Fruit fly (Drosophila melanogaster) whole organism: ENCODE data around the gene CG44005.
A peak's percentile ranks its signal among the peaks of the same experiment; 100 is the strongest.

Source experiments
- CG8478 ChIP-seq: fragments of >200 bp; optimal IDR thresholded peaks from 2 replicates; lab custom pipeline; 2018; ENCODE audit warnings: inconsistent platforms
- Dll ChIP-seq: fragments of >200 bp; optimal IDR thresholded peaks from 2 replicates; lab custom pipeline; 2017
- EcR ChIP-seq, 2 experiments: fragments of >200 bp; optimal IDR thresholded peaks; 2 replicates each; lab custom pipeline; 2017; ENCODE audit warnings: missing biosample characterization in 2 of 2, missing genetic modification characterization in 2 of 2, missing genetic modification reagents in 2 of 2
- pan ChIP-seq: fragments of >200 bp; optimal IDR thresholded peaks from 2 replicates; lab custom pipeline; 2017
- psq ChIP-seq: fragments of >200 bp; optimal IDR thresholded peaks from 2 replicates; lab custom pipeline; 2017
- usp ChIP-seq: fragments of >200 bp; optimal IDR thresholded peaks from 2 replicates; lab custom pipeline; 2017; ENCODE audit warnings: missing biosample characterization, missing genetic modification characterization, mixed read lengths

The CG44005 gene

dm6 chr3L:18044333-18045043 is 27.4 kb downstream of the CG44005 start:
- no peak for TF ChIP-seq psq (lab: Kevin White, UChicago)
- TF ChIP-seq CG8478 = no peak
- TF ChIP-seq EcR (GFP tag; optimal IDR thresholded peaks at IDR 0.05; lab: Kevin White, UChicago) = no peak
- no peak for TF ChIP-seq usp (GFP tag; lab: Kevin White, UChicago)
- no peak for TF ChIP-seq pan (lab: Kevin White, UChicago)
- no peak for TF ChIP-seq Dll (lab: Kevin White, UChicago)

- no peak for TF ChIP-seq EcR (GFP tag; optimal IDR thresholded peaks at IDR 0.05; lab: Kevin White, UChicago)
- no peak for TF ChIP-seq psq (lab: Kevin White, UChicago)
- no peak for TF ChIP-seq pan (lab: Kevin White, UChicago)
- no peak for TF ChIP-seq usp (GFP tag; lab: Kevin White, UChicago)
- TF ChIP-seq CG8478 = no peak
- no peak for TF ChIP-seq Dll (lab: Kevin White, UChicago)
Observed at dm6 chr3L:18042433-18042832, 29.5 kb downstream of the CG44005 start, which contains the start of gene CG42393. Gene CG42393 (plus strand): TSS chr3L:18042733.

dm6 chr3L:18040017-18040416 is 31.9 kb downstream of the CG44005 start, which contains the start of gene CG32192:
Gene CG32192 (plus strand): TSS chr3L:18040317.
- no peak for TF ChIP-seq Dll (lab: Kevin White, UChicago)
- no peak for TF ChIP-seq CG8478

- TF ChIP-seq psq (lab: Kevin White, UChicago) = no peak
- no peak for TF ChIP-seq usp (GFP tag; lab: Kevin White, UChicago)
- peak in 1 of 2 experiments; percentile 36 for TF ChIP-seq EcR (GFP tag; optimal IDR thresholded peaks at IDR 0.05; lab: Kevin White, UChicago)
- TF ChIP-seq Dll (lab: Kevin White, UChicago) = no peak
Observed at dm6 chr3L:18038122-18038762, 33.7 kb downstream of the CG44005 start.

dm6 chr3L:18037459-18038092 is 34.3 kb downstream of the CG44005 start:
- peak; percentile 91 to 95 for TF ChIP-seq EcR (GFP tag; optimal IDR thresholded peaks at IDR 0.05; lab: Kevin White, UChicago)
- TF ChIP-seq Dll (lab: Kevin White, UChicago) = no peak

dm6 chr3L:18036995-18037394 is 34.9 kb downstream of the CG44005 start:
- TF ChIP-seq EcR (GFP tag; optimal IDR thresholded peaks at IDR 0.05; lab: Kevin White, UChicago) (peak in 1 of 2 experiments; percentile 93), psq (lab: Kevin White, UChicago) (no peak), CG8478 (no peak), Dll (lab: Kevin White, UChicago) (no peak)

- TF ChIP-seq EcR (GFP tag; optimal IDR thresholded peaks at IDR 0.05; lab: Kevin White, UChicago) (no peak), psq (lab: Kevin White, UChicago) (no peak), pan (lab: Kevin White, UChicago) (no peak), Dll (lab: Kevin White, UChicago) (no peak), CG8478 (no peak), usp (GFP tag; lab: Kevin White, UChicago) (no peak)
Observed at dm6 chr3L:18034498-18034897, 37.4 kb downstream of the CG44005 start.

dm6 chr3L:18032478-18033343 is 39.2 kb downstream of the CG44005 start:
- TF ChIP-seq Dll (lab: Kevin White, UChicago) (no peak), EcR (GFP tag; optimal IDR thresholded peaks at IDR 0.05; lab: Kevin White, UChicago) (no peak), pan (lab: Kevin White, UChicago) (no peak), psq (lab: Kevin White, UChicago) (no peak), usp (GFP tag; lab: Kevin White, UChicago) (no peak), CG8478 (no peak)

- TF ChIP-seq psq (lab: Kevin White, UChicago) = no peak
- no peak for TF ChIP-seq Dll (lab: Kevin White, UChicago)
- no peak for TF ChIP-seq EcR (GFP tag; optimal IDR thresholded peaks at IDR 0.05; lab: Kevin White, UChicago)
- no peak for TF ChIP-seq CG8478
- TF ChIP-seq pan (lab: Kevin White, UChicago) = no peak
- TF ChIP-seq usp (GFP tag; lab: Kevin White, UChicago) = no peak
Observed at dm6 chr3L:18030301-18030827, 41.6 kb downstream of the CG44005 start.

dm6 chr3L:18029546-18030300 is 42.2 kb downstream of the CG44005 start:
- TF ChIP-seq EcR (GFP tag; optimal IDR thresholded peaks at IDR 0.05; lab: Kevin White, UChicago) (peak; percentile 71 to 78), Dll (lab: Kevin White, UChicago) (no peak), CG8478 (no peak)
